Worm (Caenorhabditis elegans) whole organism, young adult: Measurements from ENCODE around the gene F28F9.2.

ENCODE experiments used
- hmg-1.2 ChIP-seq: fragments of 200-800 bp; sonication (Bioruptor generic); IDR thresholded peaks from 2 replicates; pipeline ENCODE4 v1.3.6; 2022; ENCODE audit warnings: missing genetic modification reagents, missing genetic modification characterization, missing compliant biosample characterization
- lsl-1 ChIP-seq: fragments of 200-800 bp; sonication (Bioruptor generic); optimal IDR thresholded peaks from 2 replicates; lab custom pipeline; 2018; ENCODE audit warnings: mild to moderate bottlenecking, missing genetic modification characterization, moderate library complexity, missing compliant biosample characterization
- ztf-25 ChIP-seq: fragments of 200-800 bp; sonication (Bioruptor generic); IDR thresholded peaks from 2 replicates; pipeline ENCODE4 v1.3.6; 2022; ENCODE audit warnings: missing genetic modification reagents, missing genetic modification characterization, missing compliant biosample characterization

DNA sequence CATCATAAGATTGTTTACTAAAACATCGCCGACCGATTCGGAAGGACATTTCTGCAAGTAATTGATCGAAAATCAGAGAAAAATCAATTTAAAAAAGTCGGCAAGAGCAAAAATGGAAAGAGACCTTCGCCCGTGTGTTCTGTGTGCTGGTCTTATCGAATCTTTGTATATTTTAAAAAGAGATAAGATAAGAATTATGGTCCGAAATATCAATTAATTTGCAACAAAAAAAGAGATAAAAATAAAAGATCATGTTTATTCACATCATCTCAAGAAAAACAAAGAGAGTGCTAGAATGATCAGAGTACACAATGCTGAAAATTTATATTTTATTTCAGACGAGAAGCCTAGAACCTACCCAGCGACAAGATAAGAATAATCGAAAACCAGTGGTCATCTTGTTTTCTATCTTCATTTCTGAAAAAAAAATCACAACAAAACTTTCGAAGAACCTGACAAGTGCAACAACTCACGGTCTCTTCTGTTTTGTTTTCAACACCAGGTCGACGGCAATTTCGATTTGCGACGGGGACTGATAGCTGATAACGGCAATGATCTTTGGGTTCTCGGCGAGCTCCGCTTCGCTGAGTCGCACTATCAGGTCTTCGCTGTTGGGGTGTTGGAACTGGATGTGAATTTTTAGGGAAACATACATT is 38.9 kb downstream of the F28F9.2 start, which contains the start of gene F37C4.6:
- no peak for TF ChIP-seq ztf-25 (GFP tag; lab: Robert Waterston, UW)
- TF ChIP-seq hmg-1.2 (GFP tag; lab: Robert Waterston, UW): no peak
- TF ChIP-seq lsl-1 (GFP tag; lab: Kevin White, UChicago): no peak
